Fruit fly (Drosophila melanogaster): ENCODE measurements around the gene Afti.

Gene Afti

DNA sequence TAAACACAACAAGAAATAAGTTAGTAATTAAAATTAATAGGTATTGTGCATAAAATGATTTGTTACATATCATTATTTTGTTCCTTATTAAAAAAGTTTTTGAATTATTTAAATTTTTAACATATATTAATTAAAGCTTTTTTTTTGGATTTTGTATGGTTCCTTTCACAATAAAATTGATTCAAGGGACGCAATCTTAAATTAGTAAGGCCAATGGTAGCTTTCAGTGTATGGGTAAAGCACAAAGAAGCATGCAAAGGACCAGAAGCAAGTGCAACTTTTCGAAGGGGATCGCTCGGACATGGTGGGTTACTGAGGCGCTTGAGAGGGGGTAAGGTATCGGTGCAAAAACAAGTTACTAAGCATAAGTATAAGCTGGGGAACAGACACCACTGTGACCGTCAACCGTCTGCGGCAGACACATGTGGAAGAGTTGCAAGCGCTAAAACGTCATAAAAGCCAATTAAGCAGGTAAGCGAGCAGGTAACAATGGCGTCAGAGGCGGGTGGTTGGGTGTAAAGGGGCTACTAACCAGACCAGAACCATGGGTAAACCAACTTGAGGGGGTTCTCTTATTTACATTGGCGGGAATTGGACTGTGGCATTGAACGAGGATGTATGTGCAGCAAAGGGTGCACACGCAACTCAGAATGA is 50.8 kb downstream of the Afti start:
- TF ChIP-seq Clk (GFP tag; optimal IDR thresholded peaks at IDR 0.05) (no peak), CG5204 (GFP tag; optimal IDR thresholded peaks at IDR 0.05) (no peak), pad (GFP tag; optimal IDR thresholded peaks at IDR 0.05) (no peak), CG14711 (tag; optimal IDR thresholded peaks at IDR 0.05) (no peak), cic (GFP tag; optimal IDR thresholded peaks at IDR 0.05) (no peak), Crg-1 (GFP tag; optimal IDR thresholded peaks at IDR 0.05) (no peak), bab1 (GFP tag; optimal IDR thresholded peaks at IDR 0.05) (no peak)

Data from whole organism, adult.